Worm (Caenorhabditis elegans) whole organism, midembryonic: ENCODE data around the gene ZK228.4.

Experiments used
- cog-1 ChIP-seq: sonication (generic microtip); optimal IDR thresholded peaks from 2 replicates; lab custom pipeline; 2016; ENCODE audit warnings: missing genetic modification characterization, missing compliant biosample characterization
- flt-1 ChIP-seq: fragments of 200-800 bp; sonication (Bioruptor generic); IDR thresholded peaks from 2 replicates; pipeline ENCODE4 v1.3.6; 2022; ENCODE audit warnings: missing genetic modification characterization, missing compliant biosample characterization
- ztf-29 ChIP-seq: fragments of 200-800 bp; sonication (Bioruptor generic); IDR thresholded peaks from 2 replicates; pipeline ENCODE4 v1.3.6; 2022; ENCODE audit warnings: missing genetic modification reagents, missing genetic modification characterization, missing compliant biosample characterization

DNA sequence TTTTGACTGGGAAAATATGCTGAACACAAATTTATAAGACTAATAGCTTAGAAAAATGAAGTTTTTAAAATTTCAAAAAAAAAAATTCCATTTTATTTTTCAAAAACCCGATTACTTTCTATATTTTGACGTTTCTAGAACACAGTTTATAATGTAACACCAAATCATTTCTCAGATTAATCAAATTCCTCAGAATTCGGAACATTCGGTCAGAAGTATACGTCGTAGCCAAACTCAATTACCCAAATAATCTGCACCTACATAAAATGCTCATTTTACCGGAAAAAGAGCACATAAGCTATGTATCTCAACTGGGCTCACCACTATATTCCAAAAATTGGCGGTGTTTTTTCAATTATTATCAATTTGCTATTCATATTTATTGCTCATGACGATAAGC, 41.8 kb upstream of the ZK228.4 start, which contains the start of gene srj-26:
- TF ChIP-seq flt-1 (GFP tag; lab: Robert Waterston, UW) (no peak), ztf-29 (GFP tag; lab: Robert Waterston, UW) (no peak), cog-1 (tag; lab: Kevin White, UChicago) (no peak)
